Fruit fly (Drosophila melanogaster): ENCODE results near the gene CG32055.

Gene CG32055

DNA sequence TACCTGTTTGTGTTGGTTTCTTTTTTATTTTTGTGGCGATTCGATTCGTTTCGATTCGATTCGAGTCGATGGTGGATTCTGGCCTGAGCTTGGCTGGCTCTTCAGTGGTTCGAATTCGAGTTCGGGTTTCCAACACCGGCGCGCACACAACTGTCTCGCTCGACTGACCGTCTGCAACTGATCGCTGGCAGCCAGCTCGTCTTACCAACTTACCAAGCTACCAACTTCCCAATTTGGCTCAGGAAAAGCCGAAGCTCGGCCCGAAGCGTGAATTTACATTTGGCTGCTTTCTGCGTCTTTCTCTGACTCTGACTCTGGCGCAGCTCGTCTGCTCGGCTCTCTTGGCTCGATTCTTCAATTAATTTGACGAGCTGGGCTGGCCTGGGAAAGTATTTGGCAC is 18.3 kb downstream of the CG32055 start, which contains the start of gene ect:
Gene ect (minus strand): TSS at position 183 of the 400 bp plus-strand sequence.
- TF ChIP-seq CG3919 (GFP tag; optimal IDR thresholded peaks at IDR 0.05) (peak; percentile 22), CG3032 (tag; optimal IDR thresholded peaks at IDR 0.05) (no peak), CG6163 (GFP tag; IDR thresholded peaks at IDR 0.05) (0 out of 3 replicates have a peak, but pooled peaks have one; percentile 30), eg (GFP tag; IDR thresholded peaks at IDR 0.05) (0 out of 3 replicates have a peak, but pooled peaks have one; percentile 24), CG15336 (GFP tag; IDR thresholded peaks at IDR 0.05) (peak; percentile 27; the same call in 1 of the 2 replicates), CG8119 (GFP tag; IDR thresholded peaks at IDR 0.05) (peak; percentile 53; the same call in 2 of the 3 replicates)

DNA sequence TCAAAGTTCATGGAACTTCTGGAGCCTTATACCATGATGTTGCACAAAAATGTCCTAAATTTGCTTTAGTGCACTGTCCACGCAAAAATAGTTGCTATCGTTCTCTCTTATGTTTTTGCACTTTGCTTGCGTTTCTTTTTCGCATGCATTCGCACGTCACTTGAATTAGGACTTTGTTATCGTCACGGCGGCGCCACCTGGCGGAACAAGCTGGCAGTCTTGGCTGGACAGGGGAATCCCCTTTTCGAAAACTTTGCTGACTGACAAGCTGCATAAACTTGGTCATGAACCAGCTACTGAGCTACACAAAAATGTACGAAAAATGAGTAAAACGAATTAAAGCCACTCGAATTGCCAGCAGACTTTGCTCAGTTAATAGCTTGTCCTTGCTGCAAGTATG is 20.3 kb downstream of the CG32055 start:
- TF ChIP-seq Eip78C (GFP tag) (peak; percentile 61), Sox102F (GFP tag; optimal IDR thresholded peaks at IDR 0.05) (no peak)

dm6 chr3L:10198571-10198970 is 21.4 kb downstream of the CG32055 start:
- TF ChIP-seq cyc (GFP tag; optimal IDR thresholded peaks at IDR 0.05): no peak
- TF ChIP-seq CG8319 (GFP tag; optimal IDR thresholded peaks at IDR 0.05): no peak
- TF ChIP-seq CG4318 (GFP tag; optimal IDR thresholded peaks at IDR 0.05): peak; percentile 35
- peak; percentile 31 for TF ChIP-seq achi (GFP tag; optimal IDR thresholded peaks at IDR 0.05)
- peak; percentile 55 for TF ChIP-seq OdsH (GFP tag; optimal IDR thresholded peaks at IDR 0.05)
- peak in 1 of 2 experiments; percentile 60 for TF ChIP-seq salr (GFP tag; optimal IDR thresholded peaks at IDR 0.05)
- TF ChIP-seq ss (GFP tag; optimal IDR thresholded peaks at IDR 0.05): peak; percentile 18 to 26
- no peak for TF ChIP-seq CG11902 (GFP tag; optimal IDR thresholded peaks at IDR 0.05)
- TF ChIP-seq Eip75B (GFP tag; optimal IDR thresholded peaks at IDR 0.05): peak; percentile 17
- peak; percentile 27 for TF ChIP-seq Ets96B (tag; optimal IDR thresholded peaks at IDR 0.05)
- TF ChIP-seq svp (GFP tag): peak; percentile 51
- peak; percentile 22 for TF ChIP-seq net (GFP tag; optimal IDR thresholded peaks at IDR 0.05)
- no peak for TF ChIP-seq CG6808 (GFP tag; optimal IDR thresholded peaks at IDR 0.05)
- TF ChIP-seq acj6 (GFP tag; optimal IDR thresholded peaks at IDR 0.05): peak; percentile 35
- no peak for TF ChIP-seq CG11294 (GFP tag; IDR thresholded peaks at IDR 0.05)
- TF ChIP-seq CG8632 (GFP tag; optimal IDR thresholded peaks at IDR 0.05): peak; percentile 25
- no peak for TF ChIP-seq CG34406 (GFP tag; optimal IDR thresholded peaks at IDR 0.05)
- TF ChIP-seq Gug (GFP tag; IDR thresholded peaks at IDR 0.05): no peak
- TF ChIP-seq CG1621 (tag; optimal IDR thresholded peaks at IDR 0.05): no peak
- TF ChIP-seq dsx (GFP tag; optimal IDR thresholded peaks at IDR 0.05; ENCODE audit: poor library complexity, severe bottlenecking): peak; percentile 20
- TF ChIP-seq Sox14 (GFP tag; optimal IDR thresholded peaks at IDR 0.05): peak; percentile 8
- TF ChIP-seq vri (GFP tag; optimal IDR thresholded peaks at IDR 0.05): no peak
- peak; percentile 74 for TF ChIP-seq CG8119 (GFP tag; IDR thresholded peaks at IDR 0.05)
- peak; percentile 55; the same call in 1 of the 2 replicates for TF ChIP-seq CG15336 (GFP tag; IDR thresholded peaks at IDR 0.05)
- peak; percentile 18 for TF ChIP-seq pdm3 (GFP tag; optimal IDR thresholded peaks at IDR 0.05)
- peak; percentile 63 for TF ChIP-seq Hr4 (GFP tag; optimal IDR thresholded peaks at IDR 0.05)
- peak; percentile 27; the same call in 1 of the 3 replicates for TF ChIP-seq eg (GFP tag; IDR thresholded peaks at IDR 0.05)
- TF ChIP-seq Blimp-1 (GFP tag; optimal IDR thresholded peaks at IDR 0.05): no peak
- peak; percentile 42 for TF ChIP-seq CG3032 (tag; optimal IDR thresholded peaks at IDR 0.05)
- TF ChIP-seq CG6276 (GFP tag; optimal IDR thresholded peaks at IDR 0.05): peak; percentile 38
- TF ChIP-seq spab (GFP tag; optimal IDR thresholded peaks at IDR 0.05): peak; percentile 17
- TF ChIP-seq Met (GFP tag; optimal IDR thresholded peaks at IDR 0.05): no peak
- peak; percentile 8 for TF ChIP-seq fd59A (GFP tag; optimal IDR thresholded peaks at IDR 0.05)
- TF ChIP-seq Eip78C (GFP tag): peak; percentile 72
- no peak for TF ChIP-seq esn (GFP tag; optimal IDR thresholded peaks at IDR 0.05)
- 0 out of 3 replicates have a peak, but pooled peaks have one; percentile 5 for TF ChIP-seq CG6163 (GFP tag; IDR thresholded peaks at IDR 0.05)
- TF ChIP-seq Sox102F (GFP tag; optimal IDR thresholded peaks at IDR 0.05): no peak
- peak; percentile 52 for TF ChIP-seq CG10631 (GFP tag; optimal IDR thresholded peaks at IDR 0.05)
- TF ChIP-seq CG32006 (GFP tag; optimal IDR thresholded peaks at IDR 0.05): peak; percentile 72
- TF ChIP-seq topi (GFP tag; optimal IDR thresholded peaks at IDR 0.05): no peak
- no peak for TF ChIP-seq Hr38 (GFP tag; optimal IDR thresholded peaks at IDR 0.05)
- TF ChIP-seq CG3919 (GFP tag; optimal IDR thresholded peaks at IDR 0.05): peak; percentile 18

All from whole organism, prepupa.